Fruit fly (Drosophila melanogaster) whole organism, embryonic: ENCODE results near the gene ssp.

Experiments
- Atf6 ChIP-seq: fragments of 200-800 bp; sonication (Bioruptor generic); IDR thresholded peaks from 2 replicates; pipeline ENCODE4 v1.3.6; 2022; ENCODE audit warnings: missing biosample characterization, missing genetic modification characterization
- CG10979 ChIP-seq: fragments of 200-800 bp; sonication (Bioruptor generic); optimal IDR thresholded peaks from 2 replicates; lab custom pipeline; 2018; ENCODE audit warnings: missing biosample characterization, mild to moderate bottlenecking, missing genetic modification characterization, moderate library complexity
- CG11723 ChIP-seq: fragments of 200-800 bp; sonication (Bioruptor generic); optimal IDR thresholded peaks from 2 replicates; lab custom pipeline; 2017; ENCODE audit warnings: missing biosample characterization, mild to moderate bottlenecking, missing genetic modification characterization
- CG13894 ChIP-seq: fragments of 200-800 bp; sonication (Bioruptor generic); optimal IDR thresholded peaks from 3 replicates; lab custom pipeline; 2018; ENCODE audit warnings: missing biosample characterization, mild to moderate bottlenecking, missing genetic modification characterization, moderate library complexity
- CG14667 ChIP-seq: fragments of 200-800 bp; sonication (Bioruptor generic); IDR thresholded peaks from 2 replicates; pipeline ENCODE4 v1.3.6; 2022; ENCODE audit warnings: missing biosample characterization, missing genetic modification characterization
- CG15479 ChIP-seq: fragments of 200-800 bp; sonication (Bioruptor generic); optimal IDR thresholded peaks from 3 replicates; lab custom pipeline; 2019; ENCODE audit warnings: missing biosample characterization, mild to moderate bottlenecking, missing genetic modification characterization, moderate library complexity
- CG15696 ChIP-seq: fragments of 200-800 bp; sonication (Bioruptor generic); optimal IDR thresholded peaks from 2 replicates; lab custom pipeline; 2019; ENCODE audit warnings: missing biosample characterization, mild to moderate bottlenecking, missing genetic modification characterization, moderate library complexity
- CG17361 ChIP-seq: fragments of 200-800 bp; sonication (Bioruptor generic); IDR thresholded peaks from 3 replicates; pipeline ENCODE4 v1.3.6; 2022; ENCODE audit warnings: missing biosample characterization, missing genetic modification characterization
- CG4424 ChIP-seq: fragments of 200-800 bp; sonication (Bioruptor generic); optimal IDR thresholded peaks from 3 replicates; lab custom pipeline; 2016; ENCODE audit warnings: missing biosample characterization, missing genetic modification characterization
- CG8089 ChIP-seq: fragments of 200-800 bp; sonication (Bioruptor generic); optimal IDR thresholded peaks from 3 replicates; lab custom pipeline; 2016; ENCODE audit warnings: missing biosample characterization, missing genetic modification characterization
- CG8388 ChIP-seq: fragments of 200-800 bp; sonication (Bioruptor generic); optimal IDR thresholded peaks from 2 replicates; lab custom pipeline; 2019; ENCODE audit warnings: missing biosample characterization, mild to moderate bottlenecking, missing genetic modification characterization, moderate library complexity
- CkIIα-i1 ChIP-seq: fragments of 200-800 bp; sonication (Bioruptor generic); IDR thresholded peaks from 2 replicates; pipeline ENCODE4 v1.3.6; 2022; ENCODE audit warnings: missing biosample characterization, missing genetic modification characterization
- CoRest ChIP-seq: fragments of 200-800 bp; sonication (Bioruptor generic); optimal IDR thresholded peaks from 3 replicates; lab custom pipeline; 2018; ENCODE audit warnings: missing biosample characterization, mild to moderate bottlenecking, missing genetic modification characterization, moderate library complexity
- D ChIP-seq, 2 experiments: fragments of 200-800 bp in 1 of 2; fragments of >200 bp in 1 of 2; sonication (Bioruptor generic) in 1 of 2; optimal IDR thresholded peaks; 2 replicates in 1 of 2; 3 replicates in 1 of 2; lab custom pipeline; 2017; ENCODE audit warnings: mild to moderate bottlenecking in 1 of 2, missing biosample characterization in 1 of 2, missing genetic modification characterization in 1 of 2, missing genetic modification reagents in 1 of 2
- Dref ChIP-seq: fragments of 200-800 bp; sonication (Bioruptor generic); IDR thresholded peaks from 2 replicates; pipeline ENCODE4 v1.3.6; 2022; ENCODE audit warnings: missing biosample characterization, missing genetic modification characterization
- E2f2 ChIP-seq: fragments of 200-800 bp; sonication (Bioruptor generic); IDR thresholded peaks from 2 replicates; pipeline ENCODE4 v1.3.6; 2022; ENCODE audit warnings: missing biosample characterization, missing genetic modification characterization
- Ets65A ChIP-seq: fragments of 200-800 bp; sonication (Bioruptor generic); peaks from one replicate; lab custom pipeline; 2016; ENCODE audit warnings: missing biosample characterization, missing genetic modification characterization
- Fer1 ChIP-seq: fragments of 200-800 bp; sonication (Bioruptor generic); optimal IDR thresholded peaks from 2 replicates; lab custom pipeline; 2017; ENCODE audit warnings: missing biosample characterization, mild to moderate bottlenecking, missing genetic modification characterization
- Fer2 ChIP-seq: fragments of 200-800 bp; sonication (Bioruptor generic); optimal IDR thresholded peaks from 2 replicates; lab custom pipeline; 2018; ENCODE audit warnings: missing biosample characterization, mild to moderate bottlenecking, missing genetic modification characterization, moderate library complexity
- H2.0 ChIP-seq: fragments of 200-800 bp; sonication (Bioruptor generic); IDR thresholded peaks from 2 replicates; pipeline ENCODE4 v1.3.6; 2022; ENCODE audit warnings: missing biosample characterization, missing genetic modification characterization
- HLH54F ChIP-seq: fragments of 200-800 bp; sonication (Bioruptor generic); optimal IDR thresholded peaks from 3 replicates; lab custom pipeline; 2016; ENCODE audit warnings: missing biosample characterization, missing genetic modification characterization
- Hr39 ChIP-seq: fragments of >200 bp; optimal IDR thresholded peaks from 2 replicates; lab custom pipeline; 2017
- MBD-R2 ChIP-seq: fragments of 200-800 bp; sonication (Bioruptor generic); IDR thresholded peaks from 2 replicates; pipeline ENCODE4 v1.3.6; 2022; ENCODE audit warnings: missing biosample characterization, missing genetic modification characterization
- MESR4 ChIP-seq: fragments of 200-800 bp; sonication (Bioruptor generic); optimal IDR thresholded peaks from 2 replicates; lab custom pipeline; 2018; ENCODE audit warnings: missing biosample characterization, mild to moderate bottlenecking, missing genetic modification characterization, moderate library complexity
- Med ChIP-seq: fragments of 200-800 bp; sonication (Bioruptor generic); peaks from one replicate; lab custom pipeline; 2016; ENCODE audit warnings: missing biosample characterization, missing genetic modification characterization, mild to moderate bottlenecking, inconsistent platforms, moderate library complexity
- NK7.1 ChIP-seq: fragments of 200-800 bp; sonication (Bioruptor generic); optimal IDR thresholded peaks from 3 replicates; lab custom pipeline; 2016; ENCODE audit warnings: missing biosample characterization, missing genetic modification characterization
- TFAM ChIP-seq: fragments of 200-800 bp; sonication (Bioruptor generic); optimal IDR thresholded peaks from 2 replicates; lab custom pipeline; 2017; ENCODE audit warnings: missing biosample characterization, missing genetic modification characterization, inconsistent platforms
- chn ChIP-seq: fragments of 200-800 bp; sonication (Bioruptor generic); optimal IDR thresholded peaks from 2 replicates; lab custom pipeline; 2016; ENCODE audit warnings: missing biosample characterization, missing genetic modification characterization
- cwo ChIP-seq: fragments of 200-800 bp; sonication (Bioruptor generic); optimal IDR thresholded peaks from 3 replicates; lab custom pipeline; 2017; ENCODE audit warnings: missing biosample characterization, missing genetic modification characterization, mild to moderate bottlenecking, moderate library complexity, missing genetic modification reagents
- dysf ChIP-seq: fragments of 200-800 bp; sonication (Bioruptor generic); IDR thresholded peaks from 3 replicates; pipeline ENCODE4 v1.3.6; 2022; ENCODE audit warnings: missing biosample characterization, missing genetic modification characterization
- ems ChIP-seq: fragments of 200-800 bp; sonication (Bioruptor generic); optimal IDR thresholded peaks from 3 replicates; lab custom pipeline; 2016; ENCODE audit warnings: missing biosample characterization, missing genetic modification characterization
- fru ChIP-seq: fragments of >200 bp; optimal IDR thresholded peaks from 2 replicates; lab custom pipeline; 2017
- gem ChIP-seq: fragments of 200-800 bp; sonication (Bioruptor generic); optimal IDR thresholded peaks from 2 replicates; lab custom pipeline; 2019; ENCODE audit warnings: missing biosample characterization, mild to moderate bottlenecking, missing genetic modification characterization, moderate library complexity
- grn ChIP-seq: fragments of 200-800 bp; sonication (Bioruptor generic); optimal IDR thresholded peaks from 3 replicates; lab custom pipeline; 2017; ENCODE audit warnings: missing biosample characterization, missing genetic modification characterization
- hb ChIP-seq: fragments of 200-800 bp; sonication (Bioruptor generic); IDR thresholded peaks from 3 replicates; pipeline ENCODE4 v1.3.6; 2022; ENCODE audit warnings: missing biosample characterization, missing genetic modification characterization; ENCODE audit not compliant: partially characterized antibody
- hkb ChIP-seq, 2 experiments: fragments of 200-800 bp in 1 of 2; fragments of >200 bp in 1 of 2; sonication (Bioruptor generic) in 1 of 2; IDR thresholded peaks in 1 of 2; optimal IDR thresholded peaks in 1 of 2; 2 replicates each; pipeline versions ENCODE4 v1.3.6 to Lab custom; 2017 to 2022; ENCODE audit warnings: missing biosample characterization in 1 of 2, missing genetic modification characterization in 1 of 2
- jumu ChIP-seq: fragments of 200-800 bp; sonication (Bioruptor generic); optimal IDR thresholded peaks from 3 replicates; lab custom pipeline; 2016; ENCODE audit warnings: missing biosample characterization, missing genetic modification characterization
- lab ChIP-seq: fragments of 200-800 bp; sonication (Bioruptor generic); optimal IDR thresholded peaks from 3 replicates; lab custom pipeline; 2017; ENCODE audit warnings: missing biosample characterization, missing genetic modification characterization, mild to moderate bottlenecking, moderate library complexity, missing genetic modification reagents
- luna ChIP-seq: fragments of 200-800 bp; sonication (Bioruptor generic); optimal IDR thresholded peaks from 2 replicates; lab custom pipeline; 2016; ENCODE audit warnings: missing biosample characterization, missing genetic modification characterization
- p53 ChIP-seq: fragments of 200-800 bp; sonication (Bioruptor generic); optimal IDR thresholded peaks from 2 replicates; lab custom pipeline; 2016; ENCODE audit warnings: missing biosample characterization, missing genetic modification characterization
- ranshi ChIP-seq: fragments of 200-800 bp; sonication (Bioruptor generic); IDR thresholded peaks from 2 replicates; pipeline ENCODE4 v1.3.6; 2022; ENCODE audit warnings: missing biosample characterization, missing genetic modification characterization
- stc ChIP-seq: fragments of 200-800 bp; sonication (Bioruptor generic); IDR thresholded peaks from 2 replicates; pipeline ENCODE4 v1.3.6; 2022; ENCODE audit warnings: missing biosample characterization, missing genetic modification characterization
- tio ChIP-seq: fragments of 200-800 bp; sonication (Bioruptor generic); optimal IDR thresholded peaks from 2 replicates; lab custom pipeline; 2017; ENCODE audit warnings: missing biosample characterization, missing genetic modification characterization, inconsistent platforms
- wdn ChIP-seq: fragments of 200-800 bp; sonication (Bioruptor generic); IDR thresholded peaks from 2 replicates; pipeline ENCODE4 v1.3.6; 2022; ENCODE audit warnings: missing biosample characterization, missing genetic modification characterization
- zen ChIP-seq: fragments of 200-800 bp; sonication (Bioruptor generic); optimal IDR thresholded peaks from 3 replicates; lab custom pipeline; 2018; ENCODE audit warnings: missing biosample characterization, mild to moderate bottlenecking, missing genetic modification characterization, moderate library complexity
- zf30C ChIP-seq: fragments of 200-800 bp; sonication (Bioruptor generic); optimal IDR thresholded peaks from 3 replicates; lab custom pipeline; 2018; ENCODE audit warnings: missing biosample characterization, mild to moderate bottlenecking, missing genetic modification characterization

Gene ssp

dm6 chr3L:12092860-12093359 is 25.1 kb upstream of the ssp start (continued):
- TF ChIP-seq Ets65A, result peak; percentile 3
- TF ChIP-seq CG13894, result peak; percentile 96
- TF ChIP-seq TFAM (GFP tag; lab: Kevin White, UChicago), result no peak
- no peak for TF ChIP-seq CoRest (tag; lab: Kevin White, UChicago)
- peak; percentile 48 for TF ChIP-seq cwo (GFP tag; lab: Kevin White, UChicago)
- TF ChIP-seq Dref (GFP tag; lab: Robert Waterston, UW), result no peak
- TF ChIP-seq stc (GFP tag; lab: Robert Waterston, UW), result no peak
- no peak for TF ChIP-seq chn
- no peak for TF ChIP-seq CG8388 (GFP tag; lab: Kevin White, UChicago)
- no peak for TF ChIP-seq Fer1 (GFP tag; lab: Kevin White, UChicago)
- no peak for TF ChIP-seq CG14667 (GFP tag; lab: Robert Waterston, UW)
- TF ChIP-seq CG15696 (tag; lab: Kevin White, UChicago), result no peak
- peak; percentile 64 for TF ChIP-seq Med (GFP tag; lab: Kevin White, UChicago)
- no peak for TF ChIP-seq fru (lab: Kevin White, UChicago)

- TF ChIP-seq Fer2 (tag; lab: Kevin White, UChicago) (no peak), HLH54F (GFP tag; lab: Kevin White, UChicago) (no peak), p53 (no peak), lab (GFP tag; lab: Kevin White, UChicago) (no peak), Hr39 (lab: Kevin White, UChicago) (no peak), D (optimal IDR thresholded peaks at IDR 0.05; lab: Kevin White, UChicago) (no peak), D (GFP tag; optimal IDR thresholded peaks at IDR 0.05; lab: Kevin White, UChicago) (no peak), MBD-R2 (GFP tag; lab: Robert Waterston, UW) (no peak), CkIIα-i1 (GFP tag; lab: Robert Waterston, UW) (no peak), ranshi (GFP tag; lab: Robert Waterston, UW) (no peak), hb (GFP tag; lab: Robert Waterston, UW) (no peak), hkb (optimal IDR thresholded peaks at IDR 0.05; lab: Kevin White, UChicago) (no peak), hkb (GFP tag; IDR thresholded peaks at IDR 0.05; lab: Robert Waterston, UW) (no peak), CG8089 (GFP tag; lab: Kevin White, UChicago) (no peak), grn (GFP tag; lab: Kevin White, UChicago) (no peak)
Measured at dm6 chr3L:12095960-12096359, 22.1 kb upstream of the ssp start.

DNA sequence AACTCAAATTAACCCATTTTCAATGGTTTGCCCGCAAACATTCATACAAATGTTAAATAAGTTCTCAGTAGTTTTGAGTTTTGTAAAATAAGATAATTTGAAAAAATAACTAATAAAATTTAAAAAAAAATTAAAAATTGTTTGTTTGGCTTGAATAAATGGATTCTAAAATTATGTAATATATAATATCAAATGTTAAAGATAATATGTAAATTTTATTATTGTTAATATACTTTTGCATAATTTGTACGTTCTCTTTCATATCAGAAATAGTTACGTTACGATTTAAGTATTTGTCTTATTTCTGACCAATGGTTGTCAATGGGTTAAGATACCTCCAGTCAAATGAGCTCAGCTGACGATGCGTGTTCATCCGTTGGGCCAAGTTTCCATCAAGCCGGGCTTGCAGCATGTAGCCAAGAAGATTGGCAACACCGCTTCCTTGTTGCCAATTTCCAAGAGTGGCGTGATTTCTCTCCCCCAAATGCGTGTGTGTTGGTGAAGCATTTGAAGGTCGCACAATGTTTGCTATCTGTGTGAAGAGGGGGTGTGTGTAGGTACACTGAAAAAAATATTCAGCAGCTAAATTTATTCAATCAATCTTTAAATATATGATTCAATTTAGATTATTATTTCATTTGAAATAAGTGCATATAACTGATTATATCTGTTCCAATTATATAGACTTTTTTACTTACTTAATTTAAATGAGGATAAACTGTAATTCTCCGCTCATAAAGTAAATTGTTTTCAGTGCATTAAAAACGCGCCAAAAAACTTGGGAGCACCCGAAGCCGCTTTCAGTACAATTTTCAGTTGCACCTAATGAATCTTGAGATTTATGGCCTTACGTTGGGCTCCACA is 21.0 kb upstream of the ssp start:
- TF ChIP-seq fru (lab: Kevin White, UChicago), result no peak
- peak; percentile 45 for TF ChIP-seq CG10979 (tag; lab: Kevin White, UChicago)
- TF ChIP-seq NK7.1 (GFP tag; lab: Kevin White, UChicago), result no peak
- TF ChIP-seq tio, result peak; percentile 31
- TF ChIP-seq ems, result no peak
- no peak for TF ChIP-seq wdn (GFP tag; lab: Robert Waterston, UW)
- TF ChIP-seq MESR4, result no peak
- no peak for TF ChIP-seq grn (GFP tag; lab: Kevin White, UChicago)
- TF ChIP-seq CG15479 (GFP tag; lab: Kevin White, UChicago), result no peak
- TF ChIP-seq luna, result no peak
- no peak for TF ChIP-seq CG11723
- peak; percentile 24 for TF ChIP-seq zf30C (GFP tag; lab: Kevin White, UChicago)
- TF ChIP-seq CG17361 (GFP tag; lab: Robert Waterston, UW), result peak; percentile 68; the same call in 2 of the 3 replicates
- 0 out of 3 replicates have a peak, but pooled peaks have one; percentile 44 for TF ChIP-seq dysf (GFP tag; lab: Robert Waterston, UW)
- TF ChIP-seq zen (tag; lab: Kevin White, UChicago), result peak; percentile 45
- no peak for TF ChIP-seq H2.0 (GFP tag; lab: Robert Waterston, UW)
- peak; percentile 26; the same call in 1 of the 2 replicates for TF ChIP-seq Atf6 (GFP tag; lab: Robert Waterston, UW)
- TF ChIP-seq gem, result peak; percentile 60
- TF ChIP-seq E2f2 (GFP tag; lab: Robert Waterston, UW), result peak; percentile 30; the same call in 1 of the 2 replicates
- no peak for TF ChIP-seq jumu (GFP tag; lab: Kevin White, UChicago)
- TF ChIP-seq CG4424 (GFP tag; lab: Kevin White, UChicago), result peak; percentile 18
